Worm (Caenorhabditis elegans) whole organism, L4 larva: ENCODE data around the gene dcap-1.

Experiments used
- F37D6.2 ChIP-seq: sonication (generic microtip); optimal IDR thresholded peaks from 2 replicates; lab custom pipeline; 2016; ENCODE audit warnings: mild to moderate bottlenecking, missing genetic modification characterization, missing compliant biosample characterization
- F49E8.2 ChIP-seq: sonication (generic microtip); optimal IDR thresholded peaks from 2 replicates; lab custom pipeline; 2016; ENCODE audit warnings: missing compliant biosample characterization, mild to moderate bottlenecking, missing genetic modification characterization, borderline replicate concordance
- R02D3.7 ChIP-seq: fragments of 150-350 bp; sonication (generic microtip); optimal IDR thresholded peaks from 3 replicates; lab custom pipeline; 2014; ENCODE audit warnings: missing biosample characterization, missing genetic modification characterization
- T20F7.1 ChIP-seq: fragments of 200-800 bp; sonication (Bioruptor generic); optimal IDR thresholded peaks from 2 replicates; lab custom pipeline; 2018; ENCODE audit warnings: mild to moderate bottlenecking, missing genetic modification characterization, missing compliant biosample characterization
- T26A8.4 ChIP-seq: fragments of 200-800 bp; sonication (Bioruptor generic); IDR thresholded peaks from 2 replicates; pipeline ENCODE4 v1.3.6; 2022; ENCODE audit warnings: missing genetic modification characterization, missing compliant biosample characterization
- Y105C5A.15 ChIP-seq: fragments of 200-800 bp; sonication (Bioruptor generic); IDR thresholded peaks from 2 replicates; pipeline ENCODE4 v1.3.6; 2022; ENCODE audit warnings: missing genetic modification characterization, missing compliant biosample characterization
- Y48G9A.11 ChIP-seq: fragments of 200-800 bp; sonication (Bioruptor generic); IDR thresholded peaks from 2 replicates; pipeline ENCODE4 v1.3.6; 2022; ENCODE audit warnings: missing genetic modification reagents, missing genetic modification characterization, missing compliant biosample characterization
- Y75B8A.6 ChIP-seq: fragments of 200-800 bp; sonication (Bioruptor generic); IDR thresholded peaks from 2 replicates; pipeline ENCODE4 v1.3.6; 2022; ENCODE audit warnings: missing genetic modification reagents, missing genetic modification characterization, missing compliant biosample characterization
- aha-1 ChIP-seq: fragments of 150-350 bp; peaks from one replicate; lab custom pipeline; 2014; ENCODE audit warnings: missing biosample characterization, missing genetic modification characterization
- aly-2 ChIP-seq: sonication (generic microtip); optimal IDR thresholded peaks from 2 replicates; lab custom pipeline; 2018; ENCODE audit warnings: missing biosample characterization, missing genetic modification characterization
- attf-4 ChIP-seq: sonication (generic microtip); optimal IDR thresholded peaks from 3 replicates; lab custom pipeline; 2017; ENCODE audit warnings: missing biosample characterization, missing genetic modification characterization
- cey-2 ChIP-seq: sonication (generic microtip); optimal IDR thresholded peaks from 3 replicates; lab custom pipeline; 2017; ENCODE audit warnings: missing genetic modification characterization, mild to moderate bottlenecking, missing compliant biosample characterization, antibody characterized with exemption, borderline replicate concordance; ENCODE audit not compliant: insufficient read depth
- daf-16 ChIP-seq, 3 experiments: sonication (generic microtip); optimal IDR thresholded peaks; 2 replicates each; lab custom pipeline; 2016 to 2017; ENCODE audit warnings: missing genetic modification characterization in 3 of 3, missing genetic modification reagents in 3 of 3, mild to moderate bottlenecking in 2 of 3, missing compliant biosample characterization in 2 of 3, missing biosample characterization in 1 of 3, moderate library complexity in 1 of 3
- daf-19 ChIP-seq: fragments of 200-800 bp; sonication (Bioruptor generic); conservative IDR thresholded peaks from 2 replicates; pipeline ENCODE4 v1.3.6; 2022; ENCODE audit warnings: missing genetic modification characterization, missing compliant biosample characterization
- dpl-1 ChIP-seq: fragments of 150-350 bp; optimal IDR thresholded peaks from 2 replicates; lab custom pipeline; 2014; ENCODE audit warnings: missing biosample characterization, missing genetic modification reagents, missing genetic modification characterization
- duxl-1 ChIP-seq: sonication (generic microtip); optimal IDR thresholded peaks from 2 replicates; lab custom pipeline; 2016; ENCODE audit warnings: mild to moderate bottlenecking, missing genetic modification characterization, moderate library complexity, missing compliant biosample characterization; ENCODE audit not compliant: poor library complexity
- gei-8 ChIP-seq: fragments of 200-800 bp; sonication (Bioruptor generic); optimal IDR thresholded peaks from 2 replicates; lab custom pipeline; 2018; ENCODE audit warnings: mild to moderate bottlenecking, missing genetic modification characterization, missing compliant biosample characterization
- jun-1 ChIP-seq: fragments of 150-350 bp; optimal IDR thresholded peaks from 2 replicates; lab custom pipeline; 2014; ENCODE audit warnings: missing biosample characterization, missing genetic modification reagents, missing genetic modification characterization
- lim-7 ChIP-seq: fragments of 200-800 bp; sonication (Bioruptor generic); IDR thresholded peaks from 2 replicates; pipeline ENCODE4 v1.3.6; 2022; ENCODE audit warnings: missing genetic modification characterization, missing compliant biosample characterization
- lin-1 ChIP-seq: fragments of 200-800 bp; sonication (Bioruptor generic); IDR thresholded peaks from 2 replicates; pipeline ENCODE4 v1.3.6; 2022; ENCODE audit warnings: missing genetic modification reagents, missing genetic modification characterization, missing compliant biosample characterization
- lin-38 ChIP-seq: fragments of 200-800 bp; sonication (Bioruptor generic); IDR thresholded peaks from 2 replicates; pipeline ENCODE4 v1.3.6; 2022; ENCODE audit warnings: missing genetic modification reagents, missing genetic modification characterization, missing compliant biosample characterization
- lsy-2 ChIP-seq, 2 experiments: fragments of 150-350 bp in 1 of 2; sonication (generic microtip) in 1 of 2; optimal IDR thresholded peaks; 2 replicates each; lab custom pipeline; 2014 to 2017; ENCODE audit warnings: missing biosample characterization in 2 of 2, missing genetic modification characterization in 2 of 2
- madf-5 ChIP-seq, 2 experiments: fragments of 200-800 bp; sonication (Bioruptor generic); IDR thresholded peaks; 2 replicates each; pipeline ENCODE4 v1.3.6; 2022; ENCODE audit warnings: missing compliant biosample characterization in 2 of 2, missing genetic modification characterization in 2 of 2
- mep-1 ChIP-seq: fragments of 150-350 bp; sonication (generic microtip); optimal IDR thresholded peaks from 3 replicates; lab custom pipeline; 2014; ENCODE audit warnings: missing biosample characterization, missing genetic modification characterization
- mes-2 ChIP-seq: sonication (generic microtip); optimal IDR thresholded peaks from 2 replicates; lab custom pipeline; 2016; ENCODE audit warnings: missing genotype, mild to moderate bottlenecking, missing genetic modification characterization, missing compliant biosample characterization; ENCODE audit not compliant: poor library complexity, severe bottlenecking
- mxl-2 ChIP-seq: fragments of 200-800 bp; sonication (Bioruptor generic); conservative IDR thresholded peaks from 2 replicates; pipeline ENCODE4 v1.3.6; 2022; ENCODE audit warnings: missing genetic modification reagents, missing genetic modification characterization, missing compliant biosample characterization
- nhr-102 ChIP-seq: sonication (generic microtip); optimal IDR thresholded peaks from 2 replicates; lab custom pipeline; 2016; ENCODE audit warnings: mild to moderate bottlenecking, missing genetic modification characterization, moderate library complexity, missing compliant biosample characterization
- nhr-48 ChIP-seq: sonication (generic microtip); optimal IDR thresholded peaks from 2 replicates; lab custom pipeline; 2016; ENCODE audit warnings: mild to moderate bottlenecking, missing genetic modification characterization, missing compliant biosample characterization
- nhr-77 ChIP-seq: fragments of 150-350 bp; optimal IDR thresholded peaks from 2 replicates; lab custom pipeline; 2014; ENCODE audit warnings: missing biosample characterization, missing genetic modification characterization
- pha-4 ChIP-seq, 2 experiments: fragments of 150-350 bp in 1 of 2; fragments of 200-800 bp in 1 of 2; sonication (Bioruptor generic) in 1 of 2; IDR thresholded peaks in 1 of 2; optimal IDR thresholded peaks in 1 of 2; 2 replicates each; pipeline versions ENCODE4 v1.3.6 to Lab custom; 2014 to 2022; ENCODE audit warnings: missing genetic modification characterization in 2 of 2, missing genetic modification reagents in 2 of 2, missing biosample characterization in 1 of 2, missing compliant biosample characterization in 1 of 2
- php-3 ChIP-seq: fragments of 200-800 bp; sonication (Bioruptor generic); IDR thresholded peaks from 2 replicates; pipeline ENCODE4 v1.3.6; 2022; ENCODE audit warnings: missing genetic modification reagents, missing genetic modification characterization, missing compliant biosample characterization
- saeg-2 ChIP-seq: fragments of 200-800 bp; sonication (Bioruptor generic); IDR thresholded peaks from 2 replicates; pipeline ENCODE4 v1.3.6; 2022; ENCODE audit warnings: missing genetic modification reagents, missing genetic modification characterization, missing compliant biosample characterization
- set-16 ChIP-seq: fragments of 200-800 bp; sonication (Bioruptor generic); IDR thresholded peaks from 2 replicates; pipeline ENCODE4 v1.3.6; 2022; ENCODE audit warnings: missing genetic modification reagents, missing genetic modification characterization, missing compliant biosample characterization
- snpc-1.2 ChIP-seq: fragments of 200-800 bp; sonication (Bioruptor generic); IDR thresholded peaks from 2 replicates; pipeline ENCODE4 v1.3.6; 2022; ENCODE audit warnings: missing genetic modification reagents, missing genetic modification characterization, missing compliant biosample characterization
- unc-130 ChIP-seq: sonication (generic microtip); optimal IDR thresholded peaks from 2 replicates; lab custom pipeline; 2016; ENCODE audit warnings: missing genetic modification reagents, missing genetic modification characterization, missing compliant biosample characterization
- zag-1 ChIP-seq: fragments of 150-350 bp; optimal IDR thresholded peaks from 2 replicates; lab custom pipeline; 2014; ENCODE audit warnings: missing biosample characterization, missing genetic modification characterization
- zip-11 ChIP-seq: fragments of 200-800 bp; sonication (Bioruptor generic); IDR thresholded peaks from 2 replicates; pipeline ENCODE4 v1.3.6; 2022; ENCODE audit warnings: missing genetic modification characterization, missing compliant biosample characterization

Gene dcap-1

ce11 chrIV:1054736-1055135, at the start of gene dcap-1:
TSS of gene dcap-1 (minus strand) at chrIV:1054794.
- TF ChIP-seq duxl-1 (tag; lab: Kevin White, UChicago) (no peak), jun-1 (tag; lab: Kevin White, UChicago) (no peak), php-3 (GFP tag; lab: Robert Waterston, UW) (no peak), mep-1 (peak; percentile 18), unc-130 (no peak), dpl-1 (GFP tag; lab: Kevin White, UChicago) (peak; percentile 30), aha-1 (peak; percentile 23), zag-1 (tag; lab: Kevin White, UChicago) (no peak), mes-2 (tag; lab: Kevin White, UChicago) (peak; percentile 42), pha-4 (GFP tag; IDR thresholded peaks at IDR 0.05; lab: Robert Waterston, UW) (no peak), pha-4 (tag; optimal IDR thresholded peaks at IDR 0.05; lab: Kevin White, UChicago) (no peak), T20F7.1 (GFP tag; lab: Kevin White, UChicago) (peak; percentile 96), nhr-102 (tag; lab: Kevin White, UChicago) (no peak), T26A8.4 (GFP tag; lab: Robert Waterston, UW) (no peak), lin-1 (GFP tag; lab: Robert Waterston, UW) (no peak), madf-5 (GFP tag; IDR thresholded peaks at IDR 0.05; lab: Robert Waterston, UW) (no peak), Y75B8A.6 (GFP tag; lab: Robert Waterston, UW) (no peak), R02D3.7 (tag; lab: Kevin White, UChicago) (peak; percentile 77), zip-11 (GFP tag; lab: Robert Waterston, UW) (no peak), daf-16 (GFP tag; optimal IDR thresholded peaks at IDR 0.05; lab: Kevin White, UChicago) (no peak), daf-16 (tag; optimal IDR thresholded peaks at IDR 0.05; lab: Kevin White, UChicago) (peak; percentile 23), lsy-2 (tag; optimal IDR thresholded peaks at IDR 0.05; lab: Kevin White, UChicago) (peak in 1 of 2 experiments; percentile 50), lin-38 (GFP tag; lab: Robert Waterston, UW) (peak; percentile 27; the same call in 1 of the 2 replicates), Y48G9A.11 (GFP tag; lab: Robert Waterston, UW) (peak; percentile 99), snpc-1.2 (GFP tag; lab: Robert Waterston, UW) (no peak), daf-19 (GFP tag; lab: Robert Waterston, UW) (no peak)

ce11 chrIV:1104007-1104406, 49.4 kb upstream of the dcap-1 start:
- TF ChIP-seq set-16 (peak; percentile 22; the same call in 1 of the 2 replicates), lin-38 (GFP tag; lab: Robert Waterston, UW) (peak; percentile 55)

ce11 chrIV:1097153-1097552, 42.6 kb upstream of the dcap-1 start, which contains the start of gene cox-18:
TSS of gene cox-18 (plus strand) at chrIV:1097453.
- TF ChIP-seq gei-8 (GFP tag; lab: Kevin White, UChicago) (no peak), Y105C5A.15 (GFP tag; lab: Robert Waterston, UW) (no peak), mxl-2 (GFP tag; lab: Robert Waterston, UW) (no peak), F37D6.2 (no peak), cey-2 (no peak), mep-1 (no peak), nhr-77 (tag; lab: Kevin White, UChicago) (no peak), nhr-48 (tag; lab: Kevin White, UChicago) (no peak), aly-2 (no peak), lim-7 (GFP tag; lab: Robert Waterston, UW) (no peak), attf-4 (tag; lab: Kevin White, UChicago) (no peak), zip-11 (GFP tag; lab: Robert Waterston, UW) (no peak), saeg-2 (GFP tag; lab: Robert Waterston, UW) (no peak), mes-2 (tag; lab: Kevin White, UChicago) (no peak), F49E8.2 (tag; lab: Kevin White, UChicago) (no peak), snpc-1.2 (GFP tag; lab: Robert Waterston, UW) (no peak), lin-38 (GFP tag; lab: Robert Waterston, UW) (no peak)
